Fruit fly (Drosophila melanogaster) whole organism, embryonic: ENCODE results near the gene how.
A peak's percentile ranks its signal among the peaks of the same experiment; 100 is the strongest.

Experiments
- Antp ChIP-seq: fragments of 200-800 bp; sonication (Bioruptor generic); optimal IDR thresholded peaks from 3 replicates; lab custom pipeline; 2016; ENCODE audit warnings: missing biosample characterization, missing genetic modification characterization
- Atf6 ChIP-seq: fragments of 200-800 bp; sonication (Bioruptor generic); IDR thresholded peaks from 2 replicates; pipeline ENCODE4 v1.3.6; 2022; ENCODE audit warnings: missing biosample characterization, missing genetic modification characterization
- Bteb2 ChIP-seq: fragments of 200-800 bp; sonication (Bioruptor generic); optimal IDR thresholded peaks from 2 replicates; lab custom pipeline; 2016; ENCODE audit warnings: missing biosample characterization, missing genetic modification characterization
- CG11723 ChIP-seq: fragments of 200-800 bp; sonication (Bioruptor generic); optimal IDR thresholded peaks from 2 replicates; lab custom pipeline; 2017; ENCODE audit warnings: missing biosample characterization, mild to moderate bottlenecking, missing genetic modification characterization
- CG12071 ChIP-seq: fragments of 200-800 bp; sonication (Bioruptor generic); optimal IDR thresholded peaks from 3 replicates; lab custom pipeline; 2018; ENCODE audit warnings: missing biosample characterization, mild to moderate bottlenecking, missing genetic modification characterization
- CG14441 ChIP-seq: fragments of 200-800 bp; sonication (Bioruptor generic); IDR thresholded peaks from 2 replicates; pipeline ENCODE4 v1.3.6; 2022; ENCODE audit warnings: missing biosample characterization, missing genetic modification characterization
- CG15514 ChIP-seq: fragments of 200-800 bp; sonication (Bioruptor generic); optimal IDR thresholded peaks from 3 replicates; lab custom pipeline; 2017; ENCODE audit warnings: missing biosample characterization, missing genetic modification characterization, mild to moderate bottlenecking, moderate library complexity, missing genetic modification reagents
- CG16815 ChIP-seq: fragments of 200-800 bp; sonication (Bioruptor generic); optimal IDR thresholded peaks from 3 replicates; lab custom pipeline; 2017; ENCODE audit warnings: missing biosample characterization, mild to moderate bottlenecking, missing genetic modification characterization
- CG18599 ChIP-seq: fragments of 200-800 bp; sonication (Bioruptor generic); optimal IDR thresholded peaks from 3 replicates; lab custom pipeline; 2017; ENCODE audit warnings: missing biosample characterization, missing genetic modification characterization, mild to moderate bottlenecking, moderate library complexity, missing genetic modification reagents
- CG2120 ChIP-seq: fragments of 200-800 bp; sonication (Bioruptor generic); optimal IDR thresholded peaks from 3 replicates; lab custom pipeline; 2016; ENCODE audit warnings: missing biosample characterization, missing genetic modification characterization
- CG31224 ChIP-seq: fragments of 200-800 bp; sonication (Bioruptor generic); IDR thresholded peaks from 2 replicates; pipeline ENCODE4 v1.3.6; 2022; ENCODE audit warnings: missing biosample characterization, missing genetic modification characterization
- CG32532 ChIP-seq: fragments of 200-800 bp; sonication (Bioruptor generic); IDR thresholded peaks from 2 replicates; pipeline ENCODE4 v1.3.6; 2022; ENCODE audit warnings: missing biosample characterization, missing genetic modification characterization
- CG32772 ChIP-seq: fragments of 200-800 bp; sonication (Bioruptor generic); IDR thresholded peaks from 2 replicates; pipeline ENCODE4 v1.3.6; 2022; ENCODE audit warnings: missing biosample characterization, missing genetic modification characterization
- CG5245 ChIP-seq: fragments of 200-800 bp; sonication (Bioruptor generic); optimal IDR thresholded peaks from 3 replicates; lab custom pipeline; 2016; ENCODE audit warnings: missing biosample characterization, missing genetic modification characterization
- CG6254 ChIP-seq: fragments of 200-800 bp; sonication (Bioruptor generic); optimal IDR thresholded peaks from 3 replicates; lab custom pipeline; 2017; ENCODE audit warnings: mild to moderate bottlenecking, missing biosample characterization, missing genetic modification reagents, missing genetic modification characterization
- CG6272 ChIP-seq: fragments of 200-800 bp; sonication (Bioruptor generic); IDR thresholded peaks from 2 replicates; pipeline ENCODE4 v1.3.6; 2022; ENCODE audit warnings: missing biosample characterization, missing genetic modification characterization
- CG7839 ChIP-seq: fragments of 200-800 bp; sonication (Bioruptor generic); optimal IDR thresholded peaks from 3 replicates; lab custom pipeline; 2018; ENCODE audit warnings: missing biosample characterization, mild to moderate bottlenecking, missing genetic modification characterization, moderate library complexity
- Chrac-16 ChIP-seq: fragments of 200-800 bp; sonication (Bioruptor generic); optimal IDR thresholded peaks from 3 replicates; lab custom pipeline; 2016; ENCODE audit warnings: missing biosample characterization, missing genetic modification characterization
- Elba2 ChIP-seq: fragments of 200-800 bp; sonication (Bioruptor generic); optimal IDR thresholded peaks from 3 replicates; lab custom pipeline; 2016; ENCODE audit warnings: missing biosample characterization, missing genetic modification characterization
- Fer1 ChIP-seq: fragments of 200-800 bp; sonication (Bioruptor generic); optimal IDR thresholded peaks from 2 replicates; lab custom pipeline; 2017; ENCODE audit warnings: missing biosample characterization, mild to moderate bottlenecking, missing genetic modification characterization
- Hey ChIP-seq: fragments of 200-800 bp; sonication (Bioruptor generic); optimal IDR thresholded peaks from 3 replicates; lab custom pipeline; 2018; ENCODE audit warnings: missing biosample characterization, mild to moderate bottlenecking, missing genetic modification characterization
- HmgD ChIP-seq: fragments of 200-800 bp; sonication (Bioruptor generic); optimal IDR thresholded peaks from 3 replicates; lab custom pipeline; 2016; ENCODE audit warnings: missing biosample characterization, missing genetic modification characterization
- Max ChIP-seq: fragments of 200-800 bp; sonication (Bioruptor generic); optimal IDR thresholded peaks from 2 replicates; lab custom pipeline; 2016; ENCODE audit warnings: missing biosample characterization, mild to moderate bottlenecking, missing genetic modification characterization
- NC2α ChIP-seq: fragments of 200-800 bp; sonication (Bioruptor generic); optimal IDR thresholded peaks from 2 replicates; lab custom pipeline; 2016; ENCODE audit warnings: missing biosample characterization, missing genetic modification characterization
- TFAM ChIP-seq: fragments of 200-800 bp; sonication (Bioruptor generic); optimal IDR thresholded peaks from 2 replicates; lab custom pipeline; 2017; ENCODE audit warnings: missing biosample characterization, missing genetic modification characterization, inconsistent platforms
- bigmax ChIP-seq: fragments of 200-800 bp; sonication (Bioruptor generic); optimal IDR thresholded peaks from 2 replicates; lab custom pipeline; 2018; ENCODE audit warnings: missing biosample characterization, mild to moderate bottlenecking, missing genetic modification characterization
- bsh ChIP-seq, 2 experiments: fragments of 200-800 bp; sonication (Bioruptor generic); optimal IDR thresholded peaks; 2 replicates each; lab custom pipeline; 2017 to 2018; ENCODE audit warnings: mild to moderate bottlenecking in 2 of 2, missing biosample characterization in 2 of 2, missing genetic modification characterization in 2 of 2, moderate library complexity in 1 of 2
- chinmo ChIP-seq: fragments of 200-800 bp; sonication (Bioruptor generic); IDR thresholded peaks from 4 replicates; pipeline ENCODE4 v1.3.6; 2022; ENCODE audit warnings: missing biosample characterization, missing genetic modification characterization; ENCODE audit not compliant: partially characterized antibody
- da ChIP-seq: fragments of 200-800 bp; sonication (Bioruptor generic); optimal IDR thresholded peaks from 2 replicates; lab custom pipeline; 2016; ENCODE audit warnings: missing biosample characterization, missing genetic modification characterization
- eyg ChIP-seq: fragments of 200-800 bp; sonication (Bioruptor generic); optimal IDR thresholded peaks from 3 replicates; lab custom pipeline; 2016; ENCODE audit warnings: missing biosample characterization, missing genetic modification characterization
- fd96Cb ChIP-seq: fragments of 200-800 bp; sonication (Bioruptor generic); optimal IDR thresholded peaks from 2 replicates; lab custom pipeline; 2018; ENCODE audit warnings: missing biosample characterization, mild to moderate bottlenecking, missing genetic modification characterization, moderate library complexity
- gro ChIP-seq: fragments of 200-800 bp; sonication (Bioruptor generic); optimal IDR thresholded peaks from 2 replicates; lab custom pipeline; 2016; ENCODE audit warnings: missing biosample characterization, missing genetic modification characterization
- ham ChIP-seq: fragments of 200-800 bp; sonication (Bioruptor generic); IDR thresholded peaks from 2 replicates; pipeline ENCODE4 v1.3.6; 2022; ENCODE audit warnings: missing biosample characterization, missing genetic modification characterization
- hkb ChIP-seq, 2 experiments: fragments of 200-800 bp in 1 of 2; fragments of >200 bp in 1 of 2; sonication (Bioruptor generic) in 1 of 2; IDR thresholded peaks in 1 of 2; optimal IDR thresholded peaks in 1 of 2; 2 replicates each; pipeline versions ENCODE4 v1.3.6 to Lab custom; 2017 to 2022; ENCODE audit warnings: missing biosample characterization in 1 of 2, missing genetic modification characterization in 1 of 2
- hth ChIP-seq: fragments of >200 bp; optimal IDR thresholded peaks from 2 replicates; lab custom pipeline; 2017; ENCODE audit warnings: inconsistent platforms
- jigr1 ChIP-seq: fragments of 200-800 bp; sonication (Bioruptor generic); IDR thresholded peaks from 3 replicates; pipeline ENCODE4 v1.3.6; 2022; ENCODE audit warnings: missing biosample characterization, missing genetic modification characterization
- jing ChIP-seq: fragments of 200-800 bp; sonication (Bioruptor generic); optimal IDR thresholded peaks from 2 replicates; lab custom pipeline; 2018; ENCODE audit warnings: missing biosample characterization, mild to moderate bottlenecking, missing genetic modification characterization
- lab ChIP-seq: fragments of 200-800 bp; sonication (Bioruptor generic); optimal IDR thresholded peaks from 3 replicates; lab custom pipeline; 2017; ENCODE audit warnings: missing biosample characterization, missing genetic modification characterization, mild to moderate bottlenecking, moderate library complexity, missing genetic modification reagents
- lmd ChIP-seq: fragments of 200-800 bp; sonication (Bioruptor generic); IDR thresholded peaks from 2 replicates; pipeline ENCODE4 v1.3.6; 2022; ENCODE audit warnings: missing biosample characterization, missing genetic modification characterization
- oc ChIP-seq: fragments of 200-800 bp; sonication (Bioruptor generic); optimal IDR thresholded peaks from 2 replicates; lab custom pipeline; 2018; ENCODE audit warnings: missing biosample characterization, mild to moderate bottlenecking, missing genetic modification characterization, moderate library complexity
- p53 ChIP-seq: fragments of 200-800 bp; sonication (Bioruptor generic); optimal IDR thresholded peaks from 2 replicates; lab custom pipeline; 2016; ENCODE audit warnings: missing biosample characterization, missing genetic modification characterization
- prd ChIP-seq, 3 experiments: fragments of >200 bp in 2 of 3; fragments of 200-800 bp in 1 of 3; sonication (Bioruptor generic) in 1 of 3; optimal IDR thresholded peaks in 2 of 3; IDR thresholded peaks in 1 of 3; 2 replicates in 2 of 3; 3 replicates in 1 of 3; pipeline versions ENCODE4 v1.3.6 to Lab custom; 2017 to 2022; ENCODE audit warnings: missing biosample characterization in 1 of 3, missing genetic modification characterization in 1 of 3
- run ChIP-seq: fragments of 200-800 bp; sonication (Bioruptor generic); optimal IDR thresholded peaks from 3 replicates; lab custom pipeline; 2018; ENCODE audit warnings: missing biosample characterization, mild to moderate bottlenecking, missing genetic modification characterization
- schlank ChIP-seq: fragments of 200-800 bp; sonication (Bioruptor generic); optimal IDR thresholded peaks from 2 replicates; lab custom pipeline; 2018; ENCODE audit warnings: missing biosample characterization, mild to moderate bottlenecking, missing genetic modification characterization
- sens ChIP-seq: fragments of 200-800 bp; sonication (Bioruptor generic); peaks from one replicate; lab custom pipeline; 2016; ENCODE audit warnings: missing biosample characterization, missing genetic modification characterization
- shn ChIP-seq: fragments of 200-800 bp; sonication (Bioruptor generic); optimal IDR thresholded peaks from 3 replicates; lab custom pipeline; 2016; ENCODE audit warnings: missing biosample characterization, missing genetic modification characterization
- sr ChIP-seq: fragments of 200-800 bp; sonication (Bioruptor generic); IDR thresholded peaks from 3 replicates; pipeline ENCODE4 v1.3.6; 2022; ENCODE audit warnings: missing biosample characterization, missing genetic modification characterization
- ttk ChIP-seq: fragments of 200-800 bp; sonication (Bioruptor generic); IDR thresholded peaks from 2 replicates; pipeline ENCODE4 v2.1.2; 2022; ENCODE audit warnings: missing biosample characterization, missing genetic modification characterization
- wek ChIP-seq: fragments of 200-800 bp; sonication (Bioruptor generic); optimal IDR thresholded peaks from 3 replicates; lab custom pipeline; 2018; ENCODE audit warnings: missing biosample characterization, mild to moderate bottlenecking, missing genetic modification characterization, moderate library complexity
- zf30C ChIP-seq: fragments of 200-800 bp; sonication (Bioruptor generic); optimal IDR thresholded peaks from 3 replicates; lab custom pipeline; 2018; ENCODE audit warnings: missing biosample characterization, mild to moderate bottlenecking, missing genetic modification characterization

The how gene

DNA sequence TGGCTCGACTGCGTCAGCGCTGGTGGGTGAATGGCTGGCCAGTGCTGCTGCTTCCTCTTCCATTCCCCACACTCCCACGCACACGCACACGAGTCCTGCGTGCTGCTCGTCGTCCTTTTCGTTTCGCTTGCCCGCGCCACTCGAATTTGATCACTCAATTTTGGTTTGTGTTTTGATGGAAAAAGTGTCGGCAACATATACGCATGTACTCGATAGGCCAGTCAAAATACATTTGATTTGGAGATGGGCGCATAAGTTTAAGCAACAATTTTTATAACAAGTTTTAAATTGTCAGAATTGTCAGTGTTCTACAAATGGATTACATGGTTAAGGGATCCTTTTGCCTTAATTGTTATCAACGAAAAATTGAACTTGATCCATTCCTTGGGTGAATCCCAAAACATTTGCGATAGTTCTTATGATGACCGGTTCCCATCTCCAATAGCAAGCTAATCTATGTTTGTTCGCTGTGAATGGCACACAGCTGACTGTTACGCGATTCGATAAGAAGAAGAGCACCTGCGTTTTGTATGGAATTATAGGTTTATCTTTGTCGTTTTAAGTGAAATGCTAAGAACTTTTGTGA lies 18.9 kb upstream of the how start, which contains the start of the genes Mitofilin and mRpL35 (continued):
- TF ChIP-seq chinmo (GFP tag; lab: Robert Waterston, UW) (0 out of 4 replicates have a peak, but pooled peaks have one; percentile 34), da (GFP tag; lab: Kevin White, UChicago) (no peak), CG14441 (GFP tag; lab: Robert Waterston, UW) (peak; percentile 22; the same call in 1 of the 2 replicates), CG32772 (no peak), CG12071 (no peak), sens (GFP tag; lab: Kevin White, UChicago) (peak; percentile 87), CG5245 (no peak), lmd (peak; percentile 35; the same call in 1 of the 2 replicates), bigmax (GFP tag; lab: Kevin White, UChicago) (no peak), CG15514 (no peak), jing (GFP tag; lab: Kevin White, UChicago) (no peak), hkb (optimal IDR thresholded peaks at IDR 0.05; lab: Kevin White, UChicago) (no peak), hkb (GFP tag; IDR thresholded peaks at IDR 0.05; lab: Robert Waterston, UW) (no peak), gro (GFP tag; lab: Kevin White, UChicago) (peak; percentile 16), oc (tag; lab: Kevin White, UChicago) (no peak), lab (GFP tag; lab: Kevin White, UChicago) (no peak), Antp (GFP tag; lab: Kevin White, UChicago) (peak; percentile 71), jigr1 (GFP tag; lab: Robert Waterston, UW) (no peak), Max (GFP tag; lab: Kevin White, UChicago) (peak; percentile 42), CG2120 (GFP tag; lab: Kevin White, UChicago) (peak; percentile 69), zf30C (GFP tag; lab: Kevin White, UChicago) (no peak), fd96Cb (tag; lab: Kevin White, UChicago) (no peak), NC2α (GFP tag; lab: Kevin White, UChicago) (no peak), eyg (GFP tag; lab: Kevin White, UChicago) (no peak), ttk (GFP tag; lab: Robert Waterston, UW) (no peak), sr (GFP tag; lab: Robert Waterston, UW) (peak; percentile 34; the same call in 1 of the 3 replicates), shn (GFP tag; lab: Kevin White, UChicago) (peak; percentile 47), run (tag; lab: Kevin White, UChicago) (no peak), bsh (GFP tag; optimal IDR thresholded peaks at IDR 0.05; lab: Kevin White, UChicago) (no peak), HmgD (GFP tag; lab: Kevin White, UChicago) (peak; percentile 46), wek (GFP tag; lab: Kevin White, UChicago) (no peak), CG16815 (GFP tag; lab: Kevin White, UChicago) (peak; percentile 8), Fer1 (GFP tag; lab: Kevin White, UChicago) (no peak), CG31224 (GFP tag; lab: Robert Waterston, UW) (no peak), Atf6 (no peak), hth (no peak), prd (optimal IDR thresholded peaks at IDR 0.05; lab: Kevin White, UChicago) (no peak), prd (GFP tag; IDR thresholded peaks at IDR 0.05; lab: Robert Waterston, UW) (no peak), TFAM (no peak), CG18599 (GFP tag; lab: Kevin White, UChicago) (no peak), ham (GFP tag; lab: Robert Waterston, UW) (no peak), Bteb2 (GFP tag; lab: Kevin White, UChicago) (no peak), p53 (GFP tag; lab: Kevin White, UChicago) (peak; percentile 38), CG6254 (GFP tag; lab: Kevin White, UChicago) (no peak), CG32532 (GFP tag; lab: Robert Waterston, UW) (no peak), CG11723 (no peak), schlank (tag; lab: Kevin White, UChicago) (no peak), Hey (no peak), CG6272 (GFP tag; lab: Robert Waterston, UW) (no peak; the same call in 1 of the 2 replicates), Chrac-16 (GFP tag; lab: Kevin White, UChicago) (peak; percentile 35), CG7839 (tag; lab: Kevin White, UChicago) (peak; percentile 15), Elba2 (GFP tag; lab: Kevin White, UChicago) (no peak)
